Fruit fly (Drosophila melanogaster) whole organism, embryonic: ENCODE data around the gene Sgsh.

ENCODE experiments used
- Adf1 ChIP-seq: fragments of 200-800 bp; sonication (Bioruptor generic); IDR thresholded peaks from 2 replicates; pipeline ENCODE4 v1.3.6; 2022; ENCODE audit warnings: missing biosample characterization, missing genetic modification characterization
- CG10267 ChIP-seq: fragments of 200-800 bp; sonication (Bioruptor generic); optimal IDR thresholded peaks from 2 replicates; lab custom pipeline; 2018; ENCODE audit warnings: missing biosample characterization, mild to moderate bottlenecking, missing genetic modification characterization, moderate library complexity
- CG11093 ChIP-seq: fragments of 200-800 bp; sonication (Bioruptor generic); IDR thresholded peaks from 3 replicates; pipeline ENCODE4 v1.3.6; 2022; ENCODE audit warnings: missing biosample characterization, missing genetic modification characterization
- CG11504 ChIP-seq: fragments of 200-800 bp; sonication (Bioruptor generic); optimal IDR thresholded peaks from 3 replicates; lab custom pipeline; 2019; ENCODE audit warnings: missing biosample characterization, mild to moderate bottlenecking, missing genetic modification characterization, moderate library complexity
- CG14014 ChIP-seq: fragments of 200-800 bp; sonication (Bioruptor generic); IDR thresholded peaks from 2 replicates; pipeline ENCODE4 v1.3.6; 2022; ENCODE audit warnings: missing biosample characterization, missing genetic modification characterization
- CG14441 ChIP-seq: fragments of 200-800 bp; sonication (Bioruptor generic); IDR thresholded peaks from 2 replicates; pipeline ENCODE4 v1.3.6; 2022; ENCODE audit warnings: missing biosample characterization, missing genetic modification characterization
- CG14860 ChIP-seq: fragments of 200-800 bp; sonication (Bioruptor generic); IDR thresholded peaks from 3 replicates; pipeline ENCODE4 v1.3.6; 2022; ENCODE audit warnings: missing biosample characterization, missing genetic modification characterization; ENCODE audit not compliant: partially characterized antibody
- CG16779 ChIP-seq: fragments of 200-800 bp; sonication (Bioruptor generic); IDR thresholded peaks from 2 replicates; pipeline ENCODE4 v1.3.6; 2022; ENCODE audit warnings: missing biosample characterization, missing genetic modification characterization
- CG17361 ChIP-seq: fragments of 200-800 bp; sonication (Bioruptor generic); IDR thresholded peaks from 3 replicates; pipeline ENCODE4 v1.3.6; 2022; ENCODE audit warnings: missing biosample characterization, missing genetic modification characterization
- CG18599 ChIP-seq: fragments of 200-800 bp; sonication (Bioruptor generic); optimal IDR thresholded peaks from 3 replicates; lab custom pipeline; 2017; ENCODE audit warnings: missing biosample characterization, missing genetic modification characterization, mild to moderate bottlenecking, moderate library complexity, missing genetic modification reagents
- CG2678 ChIP-seq: fragments of 200-800 bp; sonication (Bioruptor generic); optimal IDR thresholded peaks from 3 replicates; lab custom pipeline; 2019; ENCODE audit warnings: missing biosample characterization, mild to moderate bottlenecking, missing genetic modification characterization, moderate library complexity
- CG30403 ChIP-seq: fragments of 200-800 bp; sonication (Bioruptor generic); optimal IDR thresholded peaks from 3 replicates; lab custom pipeline; 2016; ENCODE audit warnings: missing biosample characterization, missing genetic modification characterization
- CG31441 ChIP-seq: fragments of 200-800 bp; sonication (Bioruptor generic); IDR thresholded peaks from 2 replicates; pipeline ENCODE4 v1.3.6; 2022; ENCODE audit warnings: missing biosample characterization, missing genetic modification characterization
- CG32532 ChIP-seq: fragments of 200-800 bp; sonication (Bioruptor generic); IDR thresholded peaks from 2 replicates; pipeline ENCODE4 v1.3.6; 2022; ENCODE audit warnings: missing biosample characterization, missing genetic modification characterization
- CG3995 ChIP-seq: fragments of 200-800 bp; sonication (Bioruptor generic); optimal IDR thresholded peaks from 3 replicates; lab custom pipeline; 2016; ENCODE audit warnings: missing biosample characterization, missing genetic modification characterization
- CG42726 ChIP-seq: fragments of 200-800 bp; sonication (Bioruptor generic); IDR thresholded peaks from 2 replicates; pipeline ENCODE4 v1.3.6; 2022; ENCODE audit warnings: missing biosample characterization, missing genetic modification characterization; ENCODE audit not compliant: partially characterized antibody
- CG4360 ChIP-seq: fragments of 200-800 bp; sonication (Bioruptor generic); IDR thresholded peaks from 2 replicates; pipeline ENCODE4 v1.3.6; 2022; ENCODE audit warnings: missing biosample characterization, missing genetic modification characterization
- CG4424 ChIP-seq: fragments of 200-800 bp; sonication (Bioruptor generic); optimal IDR thresholded peaks from 3 replicates; lab custom pipeline; 2016; ENCODE audit warnings: missing biosample characterization, missing genetic modification characterization
- CG7556 ChIP-seq: fragments of 200-800 bp; sonication (Bioruptor generic); optimal IDR thresholded peaks from 2 replicates; lab custom pipeline; 2017; ENCODE audit warnings: missing biosample characterization, mild to moderate bottlenecking, missing genetic modification characterization
- CG7839 ChIP-seq: fragments of 200-800 bp; sonication (Bioruptor generic); optimal IDR thresholded peaks from 3 replicates; lab custom pipeline; 2018; ENCODE audit warnings: missing biosample characterization, mild to moderate bottlenecking, missing genetic modification characterization, moderate library complexity
- CG7928 ChIP-seq: fragments of 200-800 bp; sonication (Bioruptor generic); optimal IDR thresholded peaks from 2 replicates; lab custom pipeline; 2017; ENCODE audit warnings: missing biosample characterization, mild to moderate bottlenecking, missing genetic modification characterization
- CG8290 ChIP-seq, 3 experiments: fragments of 200-800 bp; sonication (Bioruptor generic); optimal IDR thresholded peaks; 2 replicates each; lab custom pipeline; 2016 to 2019; ENCODE audit warnings: missing biosample characterization in 3 of 3, missing genetic modification characterization in 3 of 3, mild to moderate bottlenecking in 2 of 3, moderate library complexity in 1 of 3
- CG8765 ChIP-seq: fragments of 200-800 bp; sonication (Bioruptor generic); IDR thresholded peaks from 2 replicates; pipeline ENCODE4 v1.3.6; 2022; ENCODE audit warnings: missing biosample characterization, missing genetic modification characterization
- CoRest ChIP-seq: fragments of 200-800 bp; sonication (Bioruptor generic); optimal IDR thresholded peaks from 3 replicates; lab custom pipeline; 2018; ENCODE audit warnings: missing biosample characterization, mild to moderate bottlenecking, missing genetic modification characterization, moderate library complexity
- Fer3 ChIP-seq: fragments of 200-800 bp; sonication (Bioruptor generic); optimal IDR thresholded peaks from 2 replicates; lab custom pipeline; 2018; ENCODE audit warnings: missing biosample characterization, mild to moderate bottlenecking, missing genetic modification characterization, moderate library complexity
- GATAe ChIP-seq: fragments of 200-800 bp; sonication (Bioruptor generic); conservative IDR thresholded peaks from 2 replicates; pipeline ENCODE4 v1.3.6; 2022; ENCODE audit warnings: missing biosample characterization, missing genetic modification characterization
- Hmx ChIP-seq: fragments of 200-800 bp; sonication (Bioruptor generic); optimal IDR thresholded peaks from 2 replicates; lab custom pipeline; 2016; ENCODE audit warnings: missing biosample characterization, missing genetic modification characterization
- Max ChIP-seq: fragments of 200-800 bp; sonication (Bioruptor generic); optimal IDR thresholded peaks from 2 replicates; lab custom pipeline; 2016; ENCODE audit warnings: missing biosample characterization, mild to moderate bottlenecking, missing genetic modification characterization
- Med ChIP-seq: fragments of 200-800 bp; sonication (Bioruptor generic); peaks from one replicate; lab custom pipeline; 2016; ENCODE audit warnings: missing biosample characterization, missing genetic modification characterization, mild to moderate bottlenecking, inconsistent platforms, moderate library complexity
- NfI ChIP-seq: fragments of 200-800 bp; sonication (Bioruptor generic); optimal IDR thresholded peaks from 3 replicates; lab custom pipeline; 2018; ENCODE audit warnings: missing biosample characterization, mild to moderate bottlenecking, missing genetic modification characterization, moderate library complexity
- Opbp ChIP-seq: fragments of 200-800 bp; sonication (Bioruptor generic); IDR thresholded peaks from 3 replicates; pipeline ENCODE4 v1.3.6; 2022; ENCODE audit warnings: missing biosample characterization, missing genetic modification characterization; ENCODE audit not compliant: partially characterized antibody
- Poxn ChIP-seq: fragments of 200-800 bp; sonication (Bioruptor generic); IDR thresholded peaks from 2 replicates; pipeline ENCODE4 v1.3.6; 2022; ENCODE audit warnings: missing biosample characterization, missing genetic modification characterization
- Rfx ChIP-seq: fragments of 200-800 bp; sonication (Bioruptor generic); IDR thresholded peaks from 2 replicates; pipeline ENCODE4 v1.3.6; 2022; ENCODE audit warnings: missing biosample characterization, missing genetic modification characterization
- Sox100B ChIP-seq: fragments of 200-800 bp; sonication (Bioruptor generic); optimal IDR thresholded peaks from 3 replicates; lab custom pipeline; 2018; ENCODE audit warnings: missing biosample characterization, mild to moderate bottlenecking, missing genetic modification characterization
- TFAM ChIP-seq: fragments of 200-800 bp; sonication (Bioruptor generic); optimal IDR thresholded peaks from 2 replicates; lab custom pipeline; 2017; ENCODE audit warnings: missing biosample characterization, missing genetic modification characterization, inconsistent platforms
- Vsx1 ChIP-seq: fragments of 200-800 bp; sonication (Bioruptor generic); optimal IDR thresholded peaks from 2 replicates; lab custom pipeline; 2017; ENCODE audit warnings: missing biosample characterization, mild to moderate bottlenecking, missing genetic modification characterization, missing genetic modification reagents
- Xrp1 ChIP-seq: fragments of 200-800 bp; sonication (Bioruptor generic); IDR thresholded peaks from 2 replicates; pipeline ENCODE4 v1.3.6; 2022; ENCODE audit warnings: missing biosample characterization, missing genetic modification characterization
- ap ChIP-seq: fragments of 200-800 bp; sonication (Bioruptor generic); IDR thresholded peaks from 2 replicates; pipeline ENCODE4 v1.3.6; 2022; ENCODE audit warnings: missing biosample characterization, missing genetic modification characterization
- az2 ChIP-seq: fragments of 200-800 bp; sonication (Bioruptor generic); optimal IDR thresholded peaks from 3 replicates; lab custom pipeline; 2016; ENCODE audit warnings: missing biosample characterization, missing genetic modification characterization
- gem ChIP-seq: fragments of 200-800 bp; sonication (Bioruptor generic); optimal IDR thresholded peaks from 2 replicates; lab custom pipeline; 2019; ENCODE audit warnings: missing biosample characterization, mild to moderate bottlenecking, missing genetic modification characterization, moderate library complexity
- jigr1 ChIP-seq: fragments of 200-800 bp; sonication (Bioruptor generic); IDR thresholded peaks from 3 replicates; pipeline ENCODE4 v1.3.6; 2022; ENCODE audit warnings: missing biosample characterization, missing genetic modification characterization
- lab ChIP-seq: fragments of 200-800 bp; sonication (Bioruptor generic); optimal IDR thresholded peaks from 3 replicates; lab custom pipeline; 2017; ENCODE audit warnings: missing biosample characterization, missing genetic modification characterization, mild to moderate bottlenecking, moderate library complexity, missing genetic modification reagents
- lmd ChIP-seq: fragments of 200-800 bp; sonication (Bioruptor generic); IDR thresholded peaks from 2 replicates; pipeline ENCODE4 v1.3.6; 2022; ENCODE audit warnings: missing biosample characterization, missing genetic modification characterization
- pho ChIP-seq: fragments of 200-800 bp; sonication (Bioruptor generic); optimal IDR thresholded peaks from 2 replicates; lab custom pipeline; 2016; ENCODE audit warnings: missing biosample characterization, missing genetic modification characterization
- ranshi ChIP-seq: fragments of 200-800 bp; sonication (Bioruptor generic); IDR thresholded peaks from 2 replicates; pipeline ENCODE4 v1.3.6; 2022; ENCODE audit warnings: missing biosample characterization, missing genetic modification characterization
- row ChIP-seq: fragments of 200-800 bp; sonication (Bioruptor generic); IDR thresholded peaks from 3 replicates; pipeline ENCODE4 v1.3.6; 2022; ENCODE audit warnings: missing biosample characterization, missing genetic modification characterization
- salm ChIP-seq: fragments of 200-800 bp; sonication (Bioruptor generic); optimal IDR thresholded peaks from 2 replicates; lab custom pipeline; 2018; ENCODE audit warnings: missing biosample characterization, mild to moderate bottlenecking, missing genetic modification characterization
- sens ChIP-seq: fragments of 200-800 bp; sonication (Bioruptor generic); peaks from one replicate; lab custom pipeline; 2016; ENCODE audit warnings: missing biosample characterization, missing genetic modification characterization
- trem ChIP-seq: fragments of 200-800 bp; optimal IDR thresholded peaks from 3 replicates; lab custom pipeline; 2019; ENCODE audit warnings: missing biosample characterization, mild to moderate bottlenecking, missing genetic modification characterization, moderate library complexity

Sgsh gene

DNA sequence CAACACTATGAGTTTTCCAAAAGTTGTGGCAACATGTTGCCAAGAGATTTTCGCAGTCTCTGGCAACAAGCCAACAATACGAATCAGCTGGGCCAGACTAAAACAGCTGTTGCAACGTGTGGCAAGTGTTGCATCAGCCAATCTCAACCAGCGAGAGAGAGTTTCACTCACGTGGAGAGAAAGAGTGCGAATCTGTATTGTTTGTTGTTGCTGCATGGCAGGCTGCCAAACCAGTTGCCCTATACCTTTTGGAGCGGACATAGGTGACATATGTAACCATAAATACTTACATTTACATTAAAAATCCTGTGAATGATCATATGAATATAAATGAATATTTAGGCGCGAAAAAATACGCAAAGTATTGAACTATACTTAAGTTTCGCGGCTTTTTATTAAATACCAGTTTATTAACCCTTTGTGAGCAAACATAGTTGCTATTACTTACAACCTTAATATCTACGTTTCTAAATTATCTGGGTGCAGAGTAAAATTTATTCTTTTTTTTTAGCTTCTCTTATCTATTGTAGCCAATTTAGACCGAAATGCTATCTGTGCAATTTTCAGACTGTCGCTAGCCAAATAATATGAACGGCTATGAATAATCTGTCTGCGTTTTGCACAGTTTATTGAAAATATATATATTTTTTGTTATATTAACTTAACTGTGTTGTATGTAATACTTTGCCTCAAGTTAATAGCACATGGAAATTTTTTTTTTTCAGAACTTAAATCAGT is 1.3 kb upstream of the Sgsh start (continued):
- TF ChIP-seq CG17361 (GFP tag; lab: Robert Waterston, UW) (peak; percentile 75), CG11504 (tag; lab: Kevin White, UChicago) (peak; percentile 99), Xrp1 (GFP tag; lab: Robert Waterston, UW) (peak; percentile 70), CG7556 (GFP tag; lab: Kevin White, UChicago) (peak; percentile 42), sens (peak; percentile 92), salm (tag; lab: Kevin White, UChicago) (no peak), NfI (GFP tag; lab: Kevin White, UChicago) (peak; percentile 35), CG3995 (no peak), Rfx (peak; percentile 57), CG32532 (GFP tag; lab: Robert Waterston, UW) (peak; percentile 23; the same call in 1 of the 2 replicates), row (GFP tag; lab: Robert Waterston, UW) (peak; percentile 37; the same call in 2 of the 3 replicates), CG8290 (GFP tag; optimal IDR thresholded peaks at IDR 0.05; lab: Kevin White, UChicago) (no peak), CG8290 (tag; optimal IDR thresholded peaks at IDR 0.05; lab: Kevin White, UChicago) (peak in 1 of 2 experiments; percentile 18), CG4360 (GFP tag; lab: Robert Waterston, UW) (peak; percentile 68), Poxn (GFP tag; lab: Robert Waterston, UW) (no peak), Adf1 (GFP tag; lab: Robert Waterston, UW) (no peak), CG4424 (GFP tag; lab: Kevin White, UChicago) (peak; percentile 36), Hmx (GFP tag; lab: Kevin White, UChicago) (peak; percentile 39), CoRest (tag; lab: Kevin White, UChicago) (peak; percentile 17), trem (tag; lab: Kevin White, UChicago) (no peak), CG14441 (GFP tag; lab: Robert Waterston, UW) (peak; percentile 23; the same call in 1 of the 2 replicates), jigr1 (GFP tag; lab: Robert Waterston, UW) (no peak), az2 (GFP tag; lab: Kevin White, UChicago) (peak; percentile 9), Med (peak; percentile 60), CG42726 (no peak), CG8765 (GFP tag; lab: Robert Waterston, UW) (no peak), CG14014 (peak; percentile 28; the same call in 1 of the 2 replicates), gem (peak; percentile 18)

dm6 chr3R:18910923-18911322 is 1.8 kb downstream of the Sgsh start:
- TF ChIP-seq ranshi (GFP tag; lab: Robert Waterston, UW): no peak
- TF ChIP-seq CG31441: 0 out of 2 replicates have a peak, but pooled peaks have one; percentile 15
- peak; percentile 46 for TF ChIP-seq CG18599 (GFP tag; lab: Kevin White, UChicago)
- TF ChIP-seq CG2678 (tag; lab: Kevin White, UChicago): peak; percentile 56
- TF ChIP-seq Xrp1 (GFP tag; lab: Robert Waterston, UW): peak; percentile 30; the same call in 1 of the 2 replicates
- no peak for TF ChIP-seq CG30403 (GFP tag; lab: Kevin White, UChicago)
- no peak for TF ChIP-seq Opbp (GFP tag; lab: Robert Waterston, UW)
- no peak for TF ChIP-seq CG10267 (tag; lab: Kevin White, UChicago)
- TF ChIP-seq Vsx1 (GFP tag; lab: Kevin White, UChicago): peak; percentile 7
- TF ChIP-seq Max: no peak
- peak; percentile 35; the same call in 1 of the 2 replicates for TF ChIP-seq GATAe (GFP tag; lab: Robert Waterston, UW)
- TF ChIP-seq Fer3 (tag; lab: Kevin White, UChicago): peak; percentile 18
- no peak for TF ChIP-seq pho (GFP tag; lab: Kevin White, UChicago)
- TF ChIP-seq lab: peak; percentile 41
- no peak for TF ChIP-seq CG11093 (GFP tag; lab: Robert Waterston, UW)
- no peak for TF ChIP-seq CG14860 (GFP tag; lab: Robert Waterston, UW)
- TF ChIP-seq CG16779 (GFP tag; lab: Robert Waterston, UW): no peak
- TF ChIP-seq TFAM: no peak
- TF ChIP-seq CG7928 (GFP tag; lab: Kevin White, UChicago): no peak
- TF ChIP-seq CG7839 (tag; lab: Kevin White, UChicago): peak; percentile 28
- TF ChIP-seq lmd (GFP tag; lab: Robert Waterston, UW): no peak
- TF ChIP-seq Sox100B (GFP tag; lab: Kevin White, UChicago): peak; percentile 19
- TF ChIP-seq ap: no peak
